Worm (Caenorhabditis elegans): ENCODE measurements around the gene str-140.

Gene str-140

DNA sequence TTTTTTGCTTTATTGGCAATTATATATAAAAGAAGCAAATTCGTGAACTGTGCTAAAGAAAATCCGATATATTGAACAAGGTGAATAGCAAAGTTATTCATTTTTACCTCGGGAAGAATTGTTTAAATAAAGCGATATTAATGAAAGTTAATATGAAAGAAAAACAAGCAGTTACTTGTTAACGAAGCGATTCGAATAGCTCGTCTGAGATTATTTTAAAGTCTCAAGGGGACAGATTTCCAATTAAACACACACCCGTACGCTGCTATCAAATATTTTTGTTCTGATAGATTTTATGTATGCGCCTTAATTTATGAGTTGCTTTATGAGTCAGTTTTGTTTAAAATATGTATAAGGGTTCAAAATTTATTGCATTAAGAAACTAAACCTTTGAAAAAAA is at the start of gene str-140:
Gene str-140 (minus strand): TSS at position 101 of the 400 bp plus-strand sequence.
- TF ChIP-seq cog-1 (tag; optimal IDR thresholded peaks at IDR 0.05) = no peak
- no peak for TF ChIP-seq T22C8.4 (GFP tag; IDR thresholded peaks at IDR 0.05)
- no peak for TF ChIP-seq flt-1 (GFP tag; IDR thresholded peaks at IDR 0.05)

DNA sequence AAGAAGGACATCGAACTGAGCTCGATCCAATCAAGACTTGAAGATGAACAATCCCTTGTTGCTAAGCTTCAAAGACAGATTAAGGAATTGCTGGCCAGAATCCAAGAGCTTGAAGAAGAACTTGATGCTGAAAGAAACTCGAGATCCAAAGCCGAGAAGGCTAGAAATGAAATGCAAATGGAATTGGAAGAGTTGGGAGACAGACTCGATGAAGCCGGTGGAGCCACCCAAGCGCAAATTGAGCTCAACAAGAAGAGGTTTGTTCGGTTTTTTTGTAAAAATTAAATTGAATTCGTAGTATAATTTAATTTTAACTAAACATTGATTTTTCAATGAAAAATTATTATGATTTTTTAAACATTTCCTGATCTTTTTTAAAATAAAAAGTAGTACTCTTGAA is 46.8 kb upstream of the str-140 start:
- TF ChIP-seq flt-1 (GFP tag; IDR thresholded peaks at IDR 0.05) = no peak
- no peak for TF ChIP-seq T22C8.4 (GFP tag; IDR thresholded peaks at IDR 0.05)
- no peak for TF ChIP-seq ztf-29 (GFP tag; IDR thresholded peaks at IDR 0.05)
- no peak for TF ChIP-seq cog-1 (tag; optimal IDR thresholded peaks at IDR 0.05)
- TF ChIP-seq tab-1 (GFP tag; IDR thresholded peaks at IDR 0.05) = no peak
- no peak for TF ChIP-seq ref-1 (GFP tag; conservative IDR thresholded peaks at IDR 0.05)
- TF ChIP-seq med-1 (GFP tag; optimal IDR thresholded peaks at IDR 0.05; ENCODE audit: insufficient read depth) = no peak
- TF ChIP-seq klf-2 (GFP tag; conservative IDR thresholded peaks at IDR 0.05) = no peak
- TF ChIP-seq ztf-23 (GFP tag; IDR thresholded peaks at IDR 0.05) = no peak

DNA sequence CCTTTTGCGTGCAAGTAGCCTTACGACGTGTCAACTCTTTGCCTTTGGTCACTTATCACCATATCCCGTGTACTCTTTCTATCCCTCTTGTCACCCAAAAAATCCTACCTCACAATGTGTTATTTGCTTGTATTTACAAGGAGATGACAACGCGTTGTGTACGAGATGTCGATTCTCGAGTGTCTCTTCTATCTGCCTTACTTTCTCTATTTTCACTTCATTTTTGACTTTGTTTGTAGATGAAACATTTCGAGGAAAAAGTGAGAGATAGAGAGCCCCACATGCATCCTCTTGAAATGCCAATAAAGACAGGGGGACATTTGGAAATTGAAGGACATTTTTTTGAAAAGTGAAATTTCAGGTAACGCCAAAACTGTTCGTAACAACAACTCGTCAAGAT is 43.1 kb upstream of the str-140 start:
- no peak for TF ChIP-seq ztf-29 (GFP tag; IDR thresholded peaks at IDR 0.05)
- no peak for TF ChIP-seq cog-1 (tag; optimal IDR thresholded peaks at IDR 0.05)
- no peak for TF ChIP-seq klf-2 (GFP tag; conservative IDR thresholded peaks at IDR 0.05)
- TF ChIP-seq T22C8.4 (GFP tag; IDR thresholded peaks at IDR 0.05) = no peak
- no peak for TF ChIP-seq ref-1 (GFP tag; conservative IDR thresholded peaks at IDR 0.05)
- no peak for TF ChIP-seq flt-1 (GFP tag; IDR thresholded peaks at IDR 0.05)
- TF ChIP-seq med-1 (GFP tag; optimal IDR thresholded peaks at IDR 0.05; ENCODE audit: insufficient read depth) = no peak
- no peak for TF ChIP-seq ztf-23 (GFP tag; IDR thresholded peaks at IDR 0.05)

DNA sequence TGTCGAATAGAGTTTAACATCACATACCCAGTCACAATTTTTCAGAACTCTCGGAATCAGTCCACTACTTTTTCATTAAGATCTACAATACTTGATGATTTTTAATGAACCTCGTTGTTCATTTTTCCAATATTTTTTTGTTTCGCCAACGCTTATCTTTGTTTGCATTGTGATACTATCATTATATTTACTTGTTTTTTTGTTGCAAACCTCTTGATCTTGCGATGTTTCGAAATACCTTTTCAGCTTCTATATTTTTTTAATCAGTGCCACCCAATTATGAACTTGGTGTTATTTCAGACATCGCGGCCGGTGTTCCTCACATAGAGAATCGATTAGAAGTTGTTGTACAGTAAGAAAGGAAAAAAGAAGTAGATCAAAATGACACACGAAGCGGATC is 41.0 kb upstream of the str-140 start, which contains the start of gene myo-5:
Gene myo-5 (plus strand): TSS at position 301 of the 400 bp plus-strand sequence.
- TF ChIP-seq ref-1 (GFP tag; conservative IDR thresholded peaks at IDR 0.05) (no peak), ztf-29 (GFP tag; IDR thresholded peaks at IDR 0.05) (no peak), ztf-23 (GFP tag; IDR thresholded peaks at IDR 0.05) (no peak), klf-2 (GFP tag; conservative IDR thresholded peaks at IDR 0.05) (no peak), cog-1 (tag; optimal IDR thresholded peaks at IDR 0.05) (no peak), flt-1 (GFP tag; IDR thresholded peaks at IDR 0.05) (no peak), T22C8.4 (GFP tag; IDR thresholded peaks at IDR 0.05) (no peak), tab-1 (GFP tag; IDR thresholded peaks at IDR 0.05) (no peak), med-1 (GFP tag; optimal IDR thresholded peaks at IDR 0.05; ENCODE audit: insufficient read depth) (no peak)

DNA sequence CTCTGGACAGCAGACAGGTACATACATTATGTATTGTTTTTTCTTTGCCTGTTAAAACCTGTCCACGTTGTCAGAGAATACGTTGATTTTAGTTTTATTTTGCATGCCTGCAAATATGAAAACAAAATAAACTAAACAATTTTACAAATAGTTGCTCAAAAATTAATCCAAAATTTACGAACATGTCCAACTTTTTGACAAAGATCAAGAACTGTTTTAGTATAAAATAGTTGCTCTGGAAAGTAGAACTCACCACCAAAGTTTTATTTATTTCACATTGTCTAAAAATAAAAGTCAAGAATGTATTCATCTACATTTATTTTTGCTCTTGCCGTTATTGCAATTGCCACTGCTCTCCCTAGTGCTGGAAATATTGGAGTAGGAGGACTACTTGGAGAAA is 36.8 kb upstream of the str-140 start, which contains the start of gene srlf-16:
Gene srlf-16 (plus strand): TSS at position 301 of the 400 bp plus-strand sequence.
- TF ChIP-seq ztf-29 (GFP tag; IDR thresholded peaks at IDR 0.05) (no peak), tab-1 (GFP tag; IDR thresholded peaks at IDR 0.05) (no peak), ztf-23 (GFP tag; IDR thresholded peaks at IDR 0.05) (no peak), cog-1 (tag; optimal IDR thresholded peaks at IDR 0.05) (no peak), klf-2 (GFP tag; conservative IDR thresholded peaks at IDR 0.05) (no peak), ref-1 (GFP tag; conservative IDR thresholded peaks at IDR 0.05) (no peak), T22C8.4 (GFP tag; IDR thresholded peaks at IDR 0.05) (no peak), med-1 (GFP tag; optimal IDR thresholded peaks at IDR 0.05; ENCODE audit: insufficient read depth) (no peak), flt-1 (GFP tag; IDR thresholded peaks at IDR 0.05) (no peak)

DNA sequence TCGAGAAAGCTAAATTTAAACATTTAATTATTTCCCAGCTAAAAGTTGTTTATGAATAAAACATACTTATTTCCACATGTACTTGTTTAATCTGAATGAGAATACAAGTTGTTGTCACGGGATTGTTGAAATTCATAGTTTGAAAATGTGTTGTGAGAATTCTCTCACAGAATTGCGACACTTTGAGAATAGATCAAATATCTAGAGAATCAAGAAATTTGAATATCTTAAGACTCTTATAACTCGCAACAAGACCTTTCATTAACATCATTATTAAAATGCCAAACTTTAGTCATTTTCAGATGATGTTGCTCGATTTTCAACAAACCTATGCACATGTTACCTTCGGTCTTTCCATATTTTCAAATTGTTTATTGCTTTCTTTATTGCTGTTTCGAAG is 35.3 kb upstream of the str-140 start, which contains the start of gene str-90:
Gene str-90 (plus strand): TSS at position 301 of the 400 bp plus-strand sequence.
- TF ChIP-seq klf-2 (GFP tag; conservative IDR thresholded peaks at IDR 0.05) = no peak
- no peak for TF ChIP-seq med-1 (GFP tag; optimal IDR thresholded peaks at IDR 0.05; ENCODE audit: insufficient read depth)
- no peak for TF ChIP-seq T22C8.4 (GFP tag; IDR thresholded peaks at IDR 0.05)
- TF ChIP-seq ztf-23 (GFP tag; IDR thresholded peaks at IDR 0.05) = no peak
- no peak for TF ChIP-seq cog-1 (tag; optimal IDR thresholded peaks at IDR 0.05)
- no peak for TF ChIP-seq ref-1 (GFP tag; conservative IDR thresholded peaks at IDR 0.05)

DNA sequence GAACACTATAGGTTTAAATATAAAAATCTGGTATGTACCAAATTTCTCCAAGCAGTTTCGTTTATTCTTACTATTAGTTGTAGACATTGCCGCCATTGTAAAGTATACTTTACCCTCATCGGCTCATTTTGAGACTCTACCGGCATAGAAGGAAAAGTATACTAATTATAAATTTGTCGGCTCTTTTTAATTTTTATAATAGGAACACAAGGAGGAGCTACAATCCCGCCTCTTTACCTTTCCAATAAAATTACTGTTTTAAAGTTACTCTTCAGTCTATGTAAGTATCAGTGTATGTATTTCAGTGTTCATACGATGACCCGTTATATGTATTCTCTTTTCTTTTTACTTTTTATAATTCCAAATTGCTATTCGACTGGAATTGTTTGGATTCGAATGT is 31.6 kb upstream of the str-140 start, which contains the start of gene sdz-23:
Gene sdz-23 (plus strand): TSS at position 301 of the 400 bp plus-strand sequence.
- TF ChIP-seq cog-1 (tag; optimal IDR thresholded peaks at IDR 0.05) = no peak
- TF ChIP-seq T22C8.4 (GFP tag; IDR thresholded peaks at IDR 0.05) = no peak
- TF ChIP-seq ztf-29 (GFP tag; IDR thresholded peaks at IDR 0.05) = no peak
- TF ChIP-seq ref-1 (GFP tag; conservative IDR thresholded peaks at IDR 0.05) = no peak
- no peak for TF ChIP-seq flt-1 (GFP tag; IDR thresholded peaks at IDR 0.05)
- TF ChIP-seq med-1 (GFP tag; optimal IDR thresholded peaks at IDR 0.05; ENCODE audit: insufficient read depth) = no peak
- no peak for TF ChIP-seq ztf-23 (GFP tag; IDR thresholded peaks at IDR 0.05)

DNA sequence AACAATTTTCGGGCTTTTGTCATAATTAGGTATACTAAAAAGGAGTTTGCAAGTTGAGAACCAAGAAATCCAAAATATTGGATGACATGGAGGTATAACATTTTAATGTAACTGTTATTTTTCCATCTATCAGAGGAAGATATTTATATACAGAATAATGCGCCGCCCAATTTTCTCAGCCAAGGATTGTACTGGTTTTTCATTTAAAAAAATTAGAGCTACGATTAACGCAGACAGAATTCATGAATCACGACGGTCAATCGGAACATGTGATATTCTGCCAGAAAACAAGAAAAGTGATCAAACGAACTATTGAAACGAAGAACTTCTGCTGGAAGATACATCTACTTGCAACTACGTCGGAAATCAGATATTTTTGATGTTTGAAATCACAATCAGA is 30.5 kb upstream of the str-140 start, which contains the start of gene str-145:
Gene str-145 (minus strand): TSS at position 101 of the 400 bp plus-strand sequence.
- TF ChIP-seq flt-1 (GFP tag; IDR thresholded peaks at IDR 0.05) (no peak), tab-1 (GFP tag; IDR thresholded peaks at IDR 0.05) (no peak), med-1 (GFP tag; optimal IDR thresholded peaks at IDR 0.05; ENCODE audit: insufficient read depth) (no peak), ztf-23 (GFP tag; IDR thresholded peaks at IDR 0.05) (no peak), klf-2 (GFP tag; conservative IDR thresholded peaks at IDR 0.05) (no peak), T22C8.4 (GFP tag; IDR thresholded peaks at IDR 0.05) (no peak), ztf-29 (GFP tag; IDR thresholded peaks at IDR 0.05) (no peak), ref-1 (GFP tag; conservative IDR thresholded peaks at IDR 0.05) (no peak), cog-1 (tag; optimal IDR thresholded peaks at IDR 0.05) (no peak)

DNA sequence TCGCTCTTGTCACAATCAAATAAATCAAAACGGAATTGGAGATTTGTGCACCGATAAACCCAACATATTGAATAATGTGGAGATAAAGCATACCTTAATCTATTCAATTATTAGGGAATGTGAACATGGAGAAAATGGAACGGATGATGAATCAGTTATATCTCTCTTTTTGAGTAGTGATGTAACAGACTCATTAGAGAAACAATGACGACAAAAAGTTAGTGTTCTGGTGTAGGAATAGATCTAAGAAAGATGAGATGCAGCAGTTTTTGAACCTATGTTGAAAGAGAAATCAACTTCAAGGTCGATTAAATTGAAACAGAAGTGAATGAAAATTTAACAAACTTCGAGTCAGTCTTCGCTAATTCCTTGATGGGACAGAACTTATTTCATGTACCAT is 27.7 kb upstream of the str-140 start, which contains the start of gene str-146:
Gene str-146 (minus strand): TSS at position 101 of the 400 bp plus-strand sequence.
- no peak for TF ChIP-seq klf-2 (GFP tag; conservative IDR thresholded peaks at IDR 0.05)
- TF ChIP-seq cog-1 (tag; optimal IDR thresholded peaks at IDR 0.05) = no peak
- no peak for TF ChIP-seq ztf-29 (GFP tag; IDR thresholded peaks at IDR 0.05)

DNA sequence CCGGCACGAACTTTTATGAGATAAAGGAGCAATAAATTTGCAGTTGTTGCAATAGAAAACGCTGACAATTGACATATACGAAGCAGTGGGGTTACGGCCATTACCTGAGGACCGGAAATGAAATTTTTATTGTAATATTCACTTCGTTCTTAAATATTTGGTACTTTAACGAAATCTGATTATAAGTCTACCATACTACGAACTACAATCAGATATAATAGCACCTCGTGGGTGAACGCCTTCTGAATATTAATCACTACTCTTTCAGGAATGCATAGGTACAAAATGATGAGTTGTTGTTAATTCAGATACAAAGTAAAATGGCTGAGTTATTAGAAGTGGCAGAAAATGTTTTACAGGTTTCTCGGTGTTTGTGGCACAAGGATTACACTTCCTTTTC is 24.7 kb upstream of the str-140 start, which contains the start of gene str-129:
Gene str-129 (minus strand): TSS at position 101 of the 400 bp plus-strand sequence.
- TF ChIP-seq klf-2 (GFP tag; conservative IDR thresholded peaks at IDR 0.05) = no peak
- no peak for TF ChIP-seq flt-1 (GFP tag; IDR thresholded peaks at IDR 0.05)
- no peak for TF ChIP-seq med-1 (GFP tag; optimal IDR thresholded peaks at IDR 0.05; ENCODE audit: insufficient read depth)
- no peak for TF ChIP-seq cog-1 (tag; optimal IDR thresholded peaks at IDR 0.05)
- no peak for TF ChIP-seq ref-1 (GFP tag; conservative IDR thresholded peaks at IDR 0.05)
- no peak for TF ChIP-seq ztf-29 (GFP tag; IDR thresholded peaks at IDR 0.05)
- no peak for TF ChIP-seq tab-1 (GFP tag; IDR thresholded peaks at IDR 0.05)
- TF ChIP-seq T22C8.4 (GFP tag; IDR thresholded peaks at IDR 0.05) = no peak
- no peak for TF ChIP-seq ztf-23 (GFP tag; IDR thresholded peaks at IDR 0.05)

Measured in whole organism, midembryonic.